4 fruit fly cellular contexts compared by ENCODE assay signal in genomic region chr3L:2170885-2171526, dm6.
A peak's percentile ranks its signal among the peaks of the same experiment; 100 is the strongest.
TF ChIP-seq lines count a peak whose summit lies in the region.

CG5704 (minus strand) TSS chr3L:2170971.

- TF ChIP-seq CTCF in whole organism, embryonic (GFP tag; optimal IDR thresholded peaks at IDR 0.05; lab: Kevin White, UChicago): no peak

TF ChIP-seq in whole organism, adult, 20 proteins besides CTCF, POLR2A, EP300 and RAD21:
- no peak for TF ChIP-seq Crg-1 (GFP tag; optimal IDR thresholded peaks at IDR 0.05; lab: Kevin White, UChicago)
- no peak for TF ChIP-seq CG14711 (tag; optimal IDR thresholded peaks at IDR 0.05; lab: Kevin White, UChicago)
- TF ChIP-seq kay (GFP tag; lab: Kevin White, UChicago; ENCODE audit: borderline replicate concordance): peak; percentile 77
- TF ChIP-seq cic (GFP tag; optimal IDR thresholded peaks at IDR 0.05; lab: Kevin White, UChicago): no peak

TF ChIP-seq in whole organism, embryonic, 481 proteins besides CTCF, POLR2A, EP300 and RAD21:
- TF ChIP-seq CG3163 (GFP tag; optimal IDR thresholded peaks at IDR 0.05; lab: Kevin White, UChicago) (peak; percentile 56), sd (tag; optimal IDR thresholded peaks at IDR 0.05; lab: Kevin White, UChicago) (peak; percentile 30), CG6272 (GFP tag; IDR thresholded peaks at IDR 0.05; lab: Robert Waterston, UW) (no peak), Pdp1 (GFP tag; optimal IDR thresholded peaks at IDR 0.05; lab: Kevin White, UChicago) (peak in 1 of 2 experiments; percentile 39), ATbp (GFP tag; optimal IDR thresholded peaks at IDR 0.05; lab: Kevin White, UChicago) (no peak), sens (GFP tag; lab: Kevin White, UChicago) (peak; percentile 4), CG14667 (GFP tag; IDR thresholded peaks at IDR 0.05; lab: Robert Waterston, UW) (no peak), Ravus (GFP tag; IDR thresholded peaks at IDR 0.05; lab: Robert Waterston, UW) (no peak), Trl (optimal IDR thresholded peaks at IDR 0.05; lab: Kevin White, UChicago) (peak; percentile 53 to 78), Trl (GFP tag; optimal IDR thresholded peaks at IDR 0.05; lab: Kevin White, UChicago) (no peak), emc (GFP tag; optimal IDR thresholded peaks at IDR 0.05; lab: Kevin White, UChicago) (no peak), Myb (GFP tag; optimal IDR thresholded peaks at IDR 0.05; lab: Kevin White, UChicago) (peak; percentile 31), Doc2 (GFP tag; IDR thresholded peaks at IDR 0.05; lab: Robert Waterston, UW) (no peak), insv (GFP tag; optimal IDR thresholded peaks at IDR 0.05; lab: Kevin White, UChicago) (no peak), CG13123 (GFP tag; optimal IDR thresholded peaks at IDR 0.05; lab: Kevin White, UChicago) (no peak), Ets65A (GFP tag; lab: Kevin White, UChicago) (no peak), chinmo (GFP tag; IDR thresholded peaks at IDR 0.05; lab: Robert Waterston, UW; ENCODE audit: partially characterized antibody) (0 out of 4 replicates have a peak, but pooled peaks have one; percentile 35), exex (tag; optimal IDR thresholded peaks at IDR 0.05; lab: Kevin White, UChicago) (peak; percentile 19), ftz-f1 (GFP tag; optimal IDR thresholded peaks at IDR 0.05; lab: Kevin White, UChicago) (no peak)

TF ChIP-seq in whole organism, prepupa, 60 proteins besides CTCF, POLR2A, EP300 and RAD21:
- TF ChIP-seq CG1621 (tag; optimal IDR thresholded peaks at IDR 0.05; lab: Kevin White, UChicago) (no peak), CG8119 (GFP tag; IDR thresholded peaks at IDR 0.05; lab: Robert Waterston, UW) (no peak), Met (GFP tag; optimal IDR thresholded peaks at IDR 0.05; lab: Kevin White, UChicago) (no peak), esn (GFP tag; optimal IDR thresholded peaks at IDR 0.05; lab: Kevin White, UChicago) (no peak), CG4318 (GFP tag; optimal IDR thresholded peaks at IDR 0.05; lab: Kevin White, UChicago) (no peak), Eip78C (GFP tag; lab: Kevin White, UChicago) (no peak), CG8319 (GFP tag; optimal IDR thresholded peaks at IDR 0.05; lab: Kevin White, UChicago) (no peak), CG34406 (GFP tag; optimal IDR thresholded peaks at IDR 0.05; lab: Kevin White, UChicago) (no peak), fkh (GFP tag; optimal IDR thresholded peaks at IDR 0.05; lab: Kevin White, UChicago) (peak; percentile 37), Ets21C (GFP tag; optimal IDR thresholded peaks at IDR 0.05; lab: Kevin White, UChicago) (no peak), dsx (GFP tag; optimal IDR thresholded peaks at IDR 0.05; lab: Kevin White, UChicago; ENCODE audit: poor library complexity, severe bottlenecking) (peak; percentile 91)

TF ChIP-seq in whole organism, wandering third instar larva, 38 proteins besides CTCF, POLR2A, EP300 and RAD21:
- TF ChIP-seq GATAd (GFP tag; optimal IDR thresholded peaks at IDR 0.05; lab: Kevin White, UChicago) (no peak), fru (GFP tag; optimal IDR thresholded peaks at IDR 0.05; lab: Kevin White, UChicago) (no peak), ey (GFP tag; optimal IDR thresholded peaks at IDR 0.05; lab: Kevin White, UChicago) (no peak), Hnf4 (GFP tag; optimal IDR thresholded peaks at IDR 0.05; lab: Kevin White, UChicago) (no peak), brk (GFP tag; optimal IDR thresholded peaks at IDR 0.05; lab: Kevin White, UChicago) (peak; percentile 47), CG32264 (GFP tag; optimal IDR thresholded peaks at IDR 0.05; lab: Kevin White, UChicago) (no peak)
